Fruit fly (Drosophila melanogaster): Measurements from ENCODE around the gene CG6345.

DNA sequence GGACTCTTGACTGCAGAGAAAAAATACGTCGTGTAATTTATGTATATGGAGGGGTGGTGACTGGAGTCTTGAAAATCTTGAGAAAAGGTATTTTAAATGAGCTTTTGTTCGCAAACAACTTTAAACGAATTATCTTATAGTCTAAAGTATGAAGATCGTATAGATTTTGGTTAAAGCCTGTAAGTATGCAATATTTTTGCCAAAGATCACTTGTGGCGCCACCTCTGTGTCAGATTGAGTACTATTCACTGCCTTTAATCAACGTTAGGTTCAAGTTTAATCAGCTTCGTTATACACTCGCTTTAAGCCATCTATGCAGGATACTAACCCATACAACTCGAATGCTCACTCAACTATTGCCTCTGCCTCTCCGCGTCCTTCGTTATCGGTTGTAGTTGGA lies 21.1 kb upstream of the CG6345 start:
- no peak for TF ChIP-seq Dll (optimal IDR thresholded peaks at IDR 0.05)
- no peak for TF ChIP-seq CG8478 (optimal IDR thresholded peaks at IDR 0.05)
- TF ChIP-seq psq (optimal IDR thresholded peaks at IDR 0.05): no peak
- no peak for TF ChIP-seq usp (GFP tag; optimal IDR thresholded peaks at IDR 0.05)
- no peak for TF ChIP-seq pan (optimal IDR thresholded peaks at IDR 0.05)
